Worm (Caenorhabditis elegans): ENCODE measurements around the gene Y54G11A.1.

DNA sequence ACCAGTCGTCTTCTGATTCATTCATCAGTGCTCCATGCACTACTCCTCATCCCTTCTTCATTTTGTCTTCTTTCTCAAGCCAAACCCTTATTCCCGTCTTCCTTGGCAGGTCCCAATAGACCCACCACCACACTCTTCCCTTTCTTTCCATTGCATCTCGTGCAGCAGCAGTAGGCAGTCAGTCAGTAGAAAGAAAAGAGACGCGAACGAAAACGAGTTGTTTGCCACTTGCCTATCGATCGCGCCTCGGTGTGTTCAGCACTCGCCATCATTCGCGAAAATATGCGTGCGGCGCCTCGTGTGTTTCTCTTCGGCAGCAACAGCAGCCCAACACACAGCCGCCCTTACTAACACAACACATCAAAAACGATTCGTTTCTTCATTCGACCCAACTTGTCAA lies 19.5 kb downstream of the Y54G11A.1 start:
- no peak for TF ChIP-seq sox-2 (GFP tag; IDR thresholded peaks at IDR 0.05)
- peak; percentile 99 for TF ChIP-seq madf-2 (tag; optimal IDR thresholded peaks at IDR 0.05)
- no peak for TF ChIP-seq rnt-1 (tag; optimal IDR thresholded peaks at IDR 0.05)
